Fruit fly (Drosophila melanogaster): ENCODE results near the gene BORCS6.

The BORCS6 gene

DNA sequence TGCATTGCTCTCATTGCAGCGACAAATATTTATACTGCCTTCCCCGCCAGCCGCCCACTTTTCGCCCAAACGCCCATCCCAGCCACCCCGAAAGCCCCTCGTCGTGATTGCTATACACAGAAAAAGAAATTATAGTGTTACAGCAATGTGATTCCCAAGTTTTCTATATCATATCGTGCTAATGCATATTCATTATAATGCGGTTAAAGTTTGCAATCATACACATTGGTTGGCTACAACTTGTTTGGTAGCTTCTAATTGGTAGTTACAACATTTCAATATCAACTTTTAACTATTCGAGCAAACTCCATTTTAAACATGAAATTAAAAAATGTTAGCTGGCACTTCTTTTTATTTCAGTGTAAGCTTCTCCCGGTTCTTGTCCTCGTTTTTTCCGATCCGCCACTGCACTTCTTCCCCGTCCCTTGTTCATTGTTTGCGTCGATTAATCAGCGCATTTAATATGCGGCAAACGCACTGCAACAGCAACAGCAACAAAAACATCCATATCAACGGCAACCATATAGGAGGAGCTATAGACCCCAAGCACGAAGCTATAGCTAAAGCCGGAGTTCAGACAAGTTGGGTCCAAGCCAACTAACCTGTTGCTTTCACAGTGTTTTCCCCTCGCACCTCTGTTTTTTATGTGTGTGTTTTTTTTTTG lies 25.4 kb downstream of the BORCS6 start (continued):
- TF ChIP-seq vri (GFP tag; optimal IDR thresholded peaks at IDR 0.05) (peak; percentile 48), CG32006 (GFP tag; optimal IDR thresholded peaks at IDR 0.05) (peak; percentile 95), CG3032 (tag; optimal IDR thresholded peaks at IDR 0.05) (peak; percentile 92), CG1621 (tag; optimal IDR thresholded peaks at IDR 0.05) (peak; percentile 86), dsx (GFP tag; optimal IDR thresholded peaks at IDR 0.05; ENCODE audit: poor library complexity, severe bottlenecking) (no peak), Eip93F (GFP tag; optimal IDR thresholded peaks at IDR 0.05) (peak; percentile 74), dac (GFP tag; optimal IDR thresholded peaks at IDR 0.05) (peak; percentile 85), Eip78C (GFP tag) (peak; percentile 97), Eip75B (GFP tag; optimal IDR thresholded peaks at IDR 0.05) (peak; percentile 93), CG6276 (GFP tag; optimal IDR thresholded peaks at IDR 0.05) (peak; percentile 86), Hr38 (GFP tag; optimal IDR thresholded peaks at IDR 0.05) (no peak), CG11294 (GFP tag; IDR thresholded peaks at IDR 0.05) (peak; percentile 57), cyc (GFP tag; optimal IDR thresholded peaks at IDR 0.05) (peak; percentile 92)

DNA sequence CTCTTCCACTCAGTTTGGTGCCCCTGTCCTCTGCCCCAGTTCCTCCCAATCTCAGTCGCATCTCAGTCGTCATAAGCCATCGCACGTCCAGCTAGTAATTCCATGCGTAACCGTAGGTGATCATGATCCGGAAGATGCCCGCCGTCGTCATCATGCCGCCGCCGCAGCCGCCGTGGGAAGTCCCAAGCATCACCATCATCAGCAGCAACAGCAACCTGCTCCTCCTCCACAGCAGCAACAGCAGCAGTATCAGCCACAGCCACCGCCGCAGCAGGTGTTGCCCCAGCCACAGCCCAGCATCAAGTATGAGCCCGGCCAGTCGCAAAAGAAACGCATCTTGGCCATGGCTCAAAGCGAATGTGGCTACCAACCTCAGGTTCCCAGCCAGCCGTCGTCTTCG lies 32.3 kb downstream of the BORCS6 start:
- TF ChIP-seq CG6163 (GFP tag; IDR thresholded peaks at IDR 0.05): no peak
- no peak for TF ChIP-seq net (GFP tag; optimal IDR thresholded peaks at IDR 0.05)
- no peak for TF ChIP-seq vri (GFP tag; optimal IDR thresholded peaks at IDR 0.05)
- TF ChIP-seq CG16779 (tag; optimal IDR thresholded peaks at IDR 0.05): no peak
- no peak for TF ChIP-seq CG9139 (GFP tag; optimal IDR thresholded peaks at IDR 0.05)
- no peak for TF ChIP-seq topi (GFP tag; optimal IDR thresholded peaks at IDR 0.05)
- no peak for TF ChIP-seq CG8119 (GFP tag; IDR thresholded peaks at IDR 0.05)
- TF ChIP-seq Gug (GFP tag; IDR thresholded peaks at IDR 0.05): no peak
- no peak for TF ChIP-seq CG10631 (GFP tag; optimal IDR thresholded peaks at IDR 0.05)
- no peak for TF ChIP-seq fd85E (GFP tag; optimal IDR thresholded peaks at IDR 0.05)
- no peak for TF ChIP-seq spab (GFP tag; optimal IDR thresholded peaks at IDR 0.05)
- no peak for TF ChIP-seq svp (GFP tag)

DNA sequence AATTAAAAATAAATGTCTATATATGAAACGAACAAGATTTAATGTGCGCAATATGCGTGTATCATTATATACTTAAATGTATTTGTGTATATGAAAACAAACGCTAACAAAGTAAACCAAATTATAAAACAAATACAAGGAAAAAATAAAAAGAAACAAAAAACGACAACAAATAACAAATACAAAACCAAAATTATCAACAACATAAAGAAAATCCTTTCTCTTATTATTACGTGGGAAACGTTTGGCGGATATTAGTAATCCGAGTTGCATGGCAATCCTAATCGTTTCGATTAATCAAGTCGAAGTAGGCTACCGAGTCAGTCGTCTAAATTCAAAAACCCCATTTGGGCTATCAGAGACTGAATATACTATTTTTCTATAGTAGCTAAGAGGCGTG lies 40.4 kb downstream of the BORCS6 start, which contains the start of gene Ppm1:
Gene Ppm1 (plus strand): TSS at position 301 of the 400 bp plus-strand sequence.
- peak; percentile 11 for TF ChIP-seq svp (GFP tag)
- TF ChIP-seq ss (GFP tag; optimal IDR thresholded peaks at IDR 0.05): no peak

dm6 chr3L:586582-587213 lies 46.0 kb downstream of the BORCS6 start:
- TF ChIP-seq spab (GFP tag; optimal IDR thresholded peaks at IDR 0.05) (no peak), CG10631 (GFP tag; optimal IDR thresholded peaks at IDR 0.05) (no peak), CG8119 (GFP tag; IDR thresholded peaks at IDR 0.05) (no peak), Gug (GFP tag; IDR thresholded peaks at IDR 0.05) (no peak), topi (GFP tag; optimal IDR thresholded peaks at IDR 0.05) (no peak), esn (GFP tag; optimal IDR thresholded peaks at IDR 0.05) (no peak), CG1621 (tag; optimal IDR thresholded peaks at IDR 0.05) (no peak), Hr39 (GFP tag; optimal IDR thresholded peaks at IDR 0.05) (no peak), Hr4 (GFP tag; optimal IDR thresholded peaks at IDR 0.05) (no peak), lz (GFP tag; optimal IDR thresholded peaks at IDR 0.05) (no peak), CG10669 (GFP tag; optimal IDR thresholded peaks at IDR 0.05) (no peak), CG8319 (GFP tag; optimal IDR thresholded peaks at IDR 0.05) (no peak), CG6792 (GFP tag; optimal IDR thresholded peaks at IDR 0.05) (no peak), fd59A (GFP tag; optimal IDR thresholded peaks at IDR 0.05) (no peak), CG6808 (GFP tag; optimal IDR thresholded peaks at IDR 0.05) (no peak), net (GFP tag; optimal IDR thresholded peaks at IDR 0.05) (no peak), CG31627 (GFP tag; optimal IDR thresholded peaks at IDR 0.05) (no peak), Lpt (GFP tag; optimal IDR thresholded peaks at IDR 0.05) (no peak), Smox (GFP tag; optimal IDR thresholded peaks at IDR 0.05) (no peak)
